Fruit fly (Drosophila melanogaster) whole organism, prepupa: ENCODE data around the gene Hsp67Bc.

Experiments
- Blimp-1 ChIP-seq: fragments of 200-800 bp; sonication (Bioruptor generic); optimal IDR thresholded peaks from 3 replicates; lab custom pipeline; 2017; ENCODE audit warnings: missing biosample characterization, missing genetic modification characterization, mild to moderate bottlenecking, moderate library complexity, missing genetic modification reagents
- CG10631 ChIP-seq: fragments of 200-800 bp; sonication (Bioruptor generic); optimal IDR thresholded peaks from 2 replicates; lab custom pipeline; 2016; ENCODE audit warnings: missing biosample characterization, missing genetic modification characterization
- CG10669 ChIP-seq: fragments of 200-800 bp; sonication (Bioruptor generic); optimal IDR thresholded peaks from 3 replicates; lab custom pipeline; 2018; ENCODE audit warnings: missing biosample characterization, mild to moderate bottlenecking, missing genetic modification characterization, moderate library complexity
- CG11762 ChIP-seq: fragments of 200-800 bp; sonication (Bioruptor generic); optimal IDR thresholded peaks from 3 replicates; lab custom pipeline; 2016; ENCODE audit warnings: missing biosample characterization, missing genetic modification characterization; ENCODE audit not compliant: insufficient read depth
- CG11902 ChIP-seq: fragments of 200-800 bp; sonication (Bioruptor generic); optimal IDR thresholded peaks from 3 replicates; lab custom pipeline; 2016; ENCODE audit warnings: missing biosample characterization, missing genetic modification characterization
- CG15336 ChIP-seq: fragments of 200-800 bp; sonication (Bioruptor generic); IDR thresholded peaks from 2 replicates; pipeline ENCODE4 v1.3.6; 2022; ENCODE audit warnings: missing biosample characterization, missing genetic modification characterization
- CG1621 ChIP-seq: fragments of 200-800 bp; sonication (Bioruptor generic); optimal IDR thresholded peaks from 3 replicates; lab custom pipeline; 2018; ENCODE audit warnings: missing biosample characterization, mild to moderate bottlenecking, missing genetic modification characterization
- CG16779 ChIP-seq: fragments of 200-800 bp; sonication (Bioruptor generic); optimal IDR thresholded peaks from 3 replicates; lab custom pipeline; 2017; ENCODE audit warnings: missing biosample characterization, mild to moderate bottlenecking, missing genetic modification characterization
- CG3032 ChIP-seq: fragments of 200-800 bp; optimal IDR thresholded peaks from 2 replicates; lab custom pipeline; 2019; ENCODE audit warnings: missing biosample characterization, mild to moderate bottlenecking, missing genetic modification characterization, moderate library complexity
- CG32006 ChIP-seq: fragments of 200-800 bp; sonication (Bioruptor generic); optimal IDR thresholded peaks from 3 replicates; lab custom pipeline; 2017; ENCODE audit warnings: missing biosample characterization, mild to moderate bottlenecking, missing genetic modification characterization
- CG34406 ChIP-seq: fragments of 200-800 bp; sonication (Bioruptor generic); optimal IDR thresholded peaks from 3 replicates; lab custom pipeline; 2016; ENCODE audit warnings: missing biosample characterization, missing genetic modification characterization
- CG3919 ChIP-seq: fragments of 200-800 bp; sonication (Bioruptor generic); optimal IDR thresholded peaks from 3 replicates; lab custom pipeline; 2016; ENCODE audit warnings: missing biosample characterization, missing genetic modification characterization
- CG6276 ChIP-seq: fragments of 200-800 bp; sonication (Bioruptor generic); optimal IDR thresholded peaks from 2 replicates; lab custom pipeline; 2017; ENCODE audit warnings: missing biosample characterization, mild to moderate bottlenecking, missing genetic modification characterization
- CG6792 ChIP-seq: fragments of 200-800 bp; sonication (Bioruptor generic); optimal IDR thresholded peaks from 3 replicates; lab custom pipeline; 2016; ENCODE audit warnings: missing biosample characterization, missing genetic modification characterization
- CG6808 ChIP-seq: fragments of 200-800 bp; sonication (Bioruptor generic); optimal IDR thresholded peaks from 3 replicates; lab custom pipeline; 2017; ENCODE audit warnings: missing biosample characterization, missing genetic modification characterization, mild to moderate bottlenecking, moderate library complexity, missing genetic modification reagents
- CG7368 ChIP-seq: fragments of 200-800 bp; sonication (Bioruptor generic); optimal IDR thresholded peaks from 3 replicates; lab custom pipeline; 2016; ENCODE audit warnings: missing biosample characterization, missing genetic modification characterization
- CG8119 ChIP-seq: fragments of 200-800 bp; sonication (Bioruptor generic); IDR thresholded peaks from 3 replicates; pipeline ENCODE4 v1.3.6; 2022; ENCODE audit warnings: missing biosample characterization, missing genetic modification characterization
- CG8319 ChIP-seq: fragments of 200-800 bp; sonication (Bioruptor generic); optimal IDR thresholded peaks from 3 replicates; lab custom pipeline; 2016; ENCODE audit warnings: missing biosample characterization, missing genetic modification characterization
- CG8632 ChIP-seq: fragments of 200-800 bp; sonication (Bioruptor generic); optimal IDR thresholded peaks from 3 replicates; lab custom pipeline; 2016; ENCODE audit warnings: missing biosample characterization, missing genetic modification characterization
- CG9139 ChIP-seq: fragments of 200-800 bp; sonication (Bioruptor generic); optimal IDR thresholded peaks from 3 replicates; lab custom pipeline; 2017; ENCODE audit warnings: missing biosample characterization, mild to moderate bottlenecking, missing genetic modification characterization
- Eip78C ChIP-seq: fragments of 200-800 bp; sonication (Bioruptor generic); peaks from one replicate; lab custom pipeline; 2016; ENCODE audit warnings: missing biosample characterization, missing genetic modification characterization
- Ets21C ChIP-seq: fragments of 200-800 bp; sonication (Bioruptor generic); optimal IDR thresholded peaks from 3 replicates; lab custom pipeline; 2016; ENCODE audit warnings: missing biosample characterization, missing genetic modification characterization
- Hr38 ChIP-seq: sonication (Bioruptor generic); optimal IDR thresholded peaks from 2 replicates; lab custom pipeline; 2016; ENCODE audit warnings: missing biosample characterization, missing genetic modification characterization
- Hr39 ChIP-seq: fragments of 200-800 bp; sonication (Bioruptor generic); optimal IDR thresholded peaks from 2 replicates; lab custom pipeline; 2016; ENCODE audit warnings: missing biosample characterization, missing genetic modification characterization
- Hr4 ChIP-seq: fragments of 200-800 bp; sonication (Bioruptor generic); optimal IDR thresholded peaks from 3 replicates; lab custom pipeline; 2016; ENCODE audit warnings: missing biosample characterization, missing genetic modification characterization
- Lpt ChIP-seq: fragments of 200-800 bp; sonication (Bioruptor generic); optimal IDR thresholded peaks from 3 replicates; lab custom pipeline; 2016; ENCODE audit warnings: missing biosample characterization, missing genetic modification characterization
- Met ChIP-seq: fragments of 200-800 bp; sonication (Bioruptor generic); optimal IDR thresholded peaks from 3 replicates; lab custom pipeline; 2016; ENCODE audit warnings: missing biosample characterization, missing genetic modification characterization
- OdsH ChIP-seq: fragments of 200-800 bp; sonication (Bioruptor generic); optimal IDR thresholded peaks from 3 replicates; lab custom pipeline; 2016; ENCODE audit warnings: missing biosample characterization, missing genetic modification characterization
- Sox102F ChIP-seq: fragments of 200-800 bp; sonication (Bioruptor generic); optimal IDR thresholded peaks from 2 replicates; lab custom pipeline; 2016; ENCODE audit warnings: missing biosample characterization, mild to moderate bottlenecking, missing genetic modification characterization
- Sox14 ChIP-seq: fragments of 200-800 bp; sonication (Bioruptor generic); optimal IDR thresholded peaks from 3 replicates; lab custom pipeline; 2016; ENCODE audit warnings: missing biosample characterization, missing genetic modification characterization
- Sox15 ChIP-seq: fragments of 200-800 bp; sonication (Bioruptor generic); optimal IDR thresholded peaks from 3 replicates; lab custom pipeline; 2016; ENCODE audit warnings: missing biosample characterization, missing genetic modification characterization
- achi ChIP-seq: fragments of 200-800 bp; sonication (Bioruptor generic); optimal IDR thresholded peaks from 3 replicates; lab custom pipeline; 2016; ENCODE audit warnings: missing biosample characterization, missing genetic modification characterization
- acj6 ChIP-seq: fragments of 200-800 bp; sonication (Bioruptor generic); optimal IDR thresholded peaks from 3 replicates; lab custom pipeline; 2016; ENCODE audit warnings: missing biosample characterization, missing genetic modification characterization
- cyc ChIP-seq: fragments of 200-800 bp; sonication (Bioruptor generic); optimal IDR thresholded peaks from 3 replicates; lab custom pipeline; 2016; ENCODE audit warnings: missing biosample characterization, missing genetic modification characterization
- dac ChIP-seq: fragments of 200-800 bp; sonication (Bioruptor generic); optimal IDR thresholded peaks from 2 replicates; lab custom pipeline; 2017; ENCODE audit warnings: missing biosample characterization, mild to moderate bottlenecking, missing genetic modification characterization
- dsx ChIP-seq: fragments of 200-800 bp; optimal IDR thresholded peaks from 3 replicates; lab custom pipeline; 2019; ENCODE audit warnings: missing biosample characterization, mild to moderate bottlenecking, missing genetic modification characterization, moderate library complexity; ENCODE audit not compliant: poor library complexity, severe bottlenecking
- eg ChIP-seq: fragments of 200-800 bp; sonication (Bioruptor generic); IDR thresholded peaks from 3 replicates; pipeline ENCODE4 v1.3.6; 2022; ENCODE audit warnings: missing biosample characterization, missing genetic modification characterization
- esn ChIP-seq: fragments of 200-800 bp; sonication (Bioruptor generic); optimal IDR thresholded peaks from 2 replicates; lab custom pipeline; 2016; ENCODE audit warnings: missing biosample characterization, mild to moderate bottlenecking, missing genetic modification characterization, moderate library complexity
- fd59A ChIP-seq: fragments of 200-800 bp; sonication (Bioruptor generic); optimal IDR thresholded peaks from 2 replicates; lab custom pipeline; 2017; ENCODE audit warnings: missing biosample characterization, mild to moderate bottlenecking, missing genetic modification characterization, missing genetic modification reagents
- fd85E ChIP-seq: fragments of 200-800 bp; sonication (Bioruptor generic); optimal IDR thresholded peaks from 3 replicates; lab custom pipeline; 2016; ENCODE audit warnings: missing biosample characterization, missing genetic modification characterization
- fkh ChIP-seq: fragments of 200-800 bp; sonication (Bioruptor generic); optimal IDR thresholded peaks from 3 replicates; lab custom pipeline; 2017; ENCODE audit warnings: missing biosample characterization, mild to moderate bottlenecking, missing genetic modification characterization, moderate library complexity
- lz ChIP-seq: fragments of 200-800 bp; sonication (Bioruptor generic); optimal IDR thresholded peaks from 3 replicates; lab custom pipeline; 2016; ENCODE audit warnings: missing biosample characterization, missing genetic modification characterization
- net ChIP-seq: fragments of 200-800 bp; sonication (Bioruptor generic); optimal IDR thresholded peaks from 3 replicates; lab custom pipeline; 2016; ENCODE audit warnings: missing biosample characterization, missing genetic modification characterization
- pdm3 ChIP-seq: fragments of 200-800 bp; sonication (Bioruptor generic); optimal IDR thresholded peaks from 3 replicates; lab custom pipeline; 2016; ENCODE audit warnings: missing biosample characterization, missing genetic modification characterization
- salr ChIP-seq, 2 experiments: fragments of 200-800 bp; sonication (Bioruptor generic); optimal IDR thresholded peaks; 3 replicates each; lab custom pipeline; 2016 to 2018; ENCODE audit warnings: missing biosample characterization in 2 of 2, missing genetic modification characterization in 2 of 2, mild to moderate bottlenecking in 1 of 2
- spab ChIP-seq: fragments of 200-800 bp; sonication (Bioruptor generic); optimal IDR thresholded peaks from 2 replicates; lab custom pipeline; 2017; ENCODE audit warnings: missing biosample characterization, mild to moderate bottlenecking, missing genetic modification characterization, missing genetic modification reagents
- ss ChIP-seq, 2 experiments: fragments of 200-800 bp; sonication (Bioruptor generic); optimal IDR thresholded peaks; 2 replicates in 1 of 2; 3 replicates in 1 of 2; lab custom pipeline; 2017 to 2018; ENCODE audit warnings: mild to moderate bottlenecking in 2 of 2, missing biosample characterization in 2 of 2, missing genetic modification characterization in 2 of 2, moderate library complexity in 1 of 2
- svp ChIP-seq: fragments of 200-800 bp; sonication (Bioruptor generic); peaks from one replicate; lab custom pipeline; 2016; ENCODE audit warnings: missing biosample characterization, missing genetic modification characterization
- topi ChIP-seq: fragments of 200-800 bp; sonication (Bioruptor generic); optimal IDR thresholded peaks from 3 replicates; lab custom pipeline; 2016; ENCODE audit warnings: missing biosample characterization, missing genetic modification characterization
- vri ChIP-seq: fragments of 200-800 bp; sonication (Bioruptor generic); optimal IDR thresholded peaks from 3 replicates; lab custom pipeline; 2016; ENCODE audit warnings: missing biosample characterization, mild to moderate bottlenecking, missing genetic modification characterization

Hsp67Bc gene

dm6 chr3L:9420054-9420818 lies 47.9 kb upstream of the Hsp67Bc start:
- TF ChIP-seq CG8632 (GFP tag; lab: Kevin White, UChicago): peak; percentile 97
- TF ChIP-seq CG11902 (GFP tag; lab: Kevin White, UChicago): peak; percentile 95
- TF ChIP-seq acj6: peak; percentile 96
- peak; percentile 94 for TF ChIP-seq CG9139 (GFP tag; lab: Kevin White, UChicago)
- TF ChIP-seq achi (GFP tag; lab: Kevin White, UChicago): peak; percentile 96
- no peak for TF ChIP-seq fkh (GFP tag; lab: Kevin White, UChicago)
- TF ChIP-seq CG10669 (GFP tag; lab: Kevin White, UChicago): peak; percentile 97
- peak; percentile 94 for TF ChIP-seq CG6276
- peak; percentile 96 for TF ChIP-seq Hr39 (GFP tag; lab: Kevin White, UChicago)
- peak; percentile 98 for TF ChIP-seq eg (GFP tag; lab: Robert Waterston, UW)
- peak; percentile 100 for TF ChIP-seq dsx (GFP tag; lab: Kevin White, UChicago)
- TF ChIP-seq Eip78C (GFP tag; lab: Kevin White, UChicago): peak; percentile 99
- peak; percentile 98 for TF ChIP-seq Sox102F (GFP tag; lab: Kevin White, UChicago)
- peak; percentile 97 for TF ChIP-seq CG34406 (GFP tag; lab: Kevin White, UChicago)
- TF ChIP-seq CG6808: peak; percentile 93
- peak; percentile 97 for TF ChIP-seq cyc (GFP tag; lab: Kevin White, UChicago)
- peak; percentile 87 for TF ChIP-seq fd85E (GFP tag; lab: Kevin White, UChicago)
- peak; percentile 84 for TF ChIP-seq Lpt (GFP tag; lab: Kevin White, UChicago)
- peak; percentile 98 for TF ChIP-seq CG6792
- peak; percentile 97 for TF ChIP-seq pdm3 (GFP tag; lab: Kevin White, UChicago)
- peak; percentile 91 for TF ChIP-seq Blimp-1 (GFP tag; lab: Kevin White, UChicago)
- peak; percentile 94 for TF ChIP-seq CG3032 (tag; lab: Kevin White, UChicago)
- TF ChIP-seq Hr38 (GFP tag; lab: Kevin White, UChicago): no peak
- peak; percentile 92 for TF ChIP-seq Sox15 (GFP tag; lab: Kevin White, UChicago)
- TF ChIP-seq CG3919 (GFP tag; lab: Kevin White, UChicago): peak; percentile 96
- peak; percentile 96 for TF ChIP-seq CG7368
- peak; percentile 95 for TF ChIP-seq CG11762 (GFP tag; lab: Kevin White, UChicago)
- peak; percentile 97 for TF ChIP-seq CG8319 (GFP tag; lab: Kevin White, UChicago)
- peak; percentile 93 for TF ChIP-seq spab (GFP tag; lab: Kevin White, UChicago)
- peak; percentile 98 for TF ChIP-seq Met
- TF ChIP-seq topi (GFP tag; lab: Kevin White, UChicago): peak; percentile 98
- peak; percentile 98 for TF ChIP-seq lz (GFP tag; lab: Kevin White, UChicago)
- peak; percentile 94 for TF ChIP-seq CG16779 (tag; lab: Kevin White, UChicago)
- TF ChIP-seq CG8119: peak; percentile 98
- peak; percentile 94 for TF ChIP-seq CG10631
- TF ChIP-seq CG15336: peak; percentile 98
- peak; percentile 99 for TF ChIP-seq esn (GFP tag; lab: Kevin White, UChicago)
- peak; percentile 89 for TF ChIP-seq dac (GFP tag; lab: Kevin White, UChicago)
- peak; percentile 95 for TF ChIP-seq Ets21C (GFP tag; lab: Kevin White, UChicago)
- peak; percentile 95 for TF ChIP-seq OdsH (GFP tag; lab: Kevin White, UChicago)
- TF ChIP-seq fd59A: peak; percentile 95
- TF ChIP-seq CG1621: peak; percentile 95
- TF ChIP-seq svp (GFP tag; lab: Kevin White, UChicago): peak; percentile 99
- TF ChIP-seq net (GFP tag; lab: Kevin White, UChicago): peak; percentile 97
- peak; percentile 98 for TF ChIP-seq Sox14 (GFP tag; lab: Kevin White, UChicago)
- peak; percentile 95 for TF ChIP-seq CG32006 (GFP tag; lab: Kevin White, UChicago)
- TF ChIP-seq vri: peak; percentile 89
- peak; percentile 95 for TF ChIP-seq Hr4
- TF ChIP-seq ss (GFP tag; optimal IDR thresholded peaks at IDR 0.05; lab: Kevin White, UChicago): peak; percentile 93 to 96
- peak; percentile 91 for TF ChIP-seq salr (GFP tag; optimal IDR thresholded peaks at IDR 0.05; lab: Kevin White, UChicago)
